Fruit fly (Drosophila melanogaster): Measurements from ENCODE around the gene Nsun5.

DNA sequence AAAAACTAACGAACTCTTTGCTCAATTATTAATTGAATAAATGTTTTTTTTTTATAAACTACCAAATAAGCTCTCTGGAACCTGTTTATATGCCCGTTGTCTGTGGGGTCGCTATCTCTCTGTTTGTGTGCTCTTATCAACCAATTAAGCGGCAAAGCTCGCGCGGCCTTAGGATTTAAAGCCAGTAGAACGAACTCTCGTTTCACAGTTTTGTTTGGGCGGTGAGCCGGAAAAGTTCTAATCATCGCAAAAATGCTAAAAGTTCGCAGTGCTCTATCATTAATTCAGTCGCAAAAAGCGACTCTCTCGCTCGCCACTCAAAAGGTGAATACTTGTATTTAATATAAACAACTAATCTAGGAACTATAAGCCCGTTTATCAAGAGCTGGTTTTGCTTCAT lies 27.1 kb downstream of the Nsun5 start, which contains the start of gene Cyp12a4:
- TF ChIP-seq Snoo (tag; optimal IDR thresholded peaks at IDR 0.05) (no peak), CG14655 (GFP tag; optimal IDR thresholded peaks at IDR 0.05) (no peak), rn (GFP tag; IDR thresholded peaks at IDR 0.05) (no peak), CG8301 (tag; optimal IDR thresholded peaks at IDR 0.05) (no peak), CG15710 (tag; optimal IDR thresholded peaks at IDR 0.05) (no peak), Ets98B (GFP tag; IDR thresholded peaks at IDR 0.05) (no peak), CG34367 (tag; optimal IDR thresholded peaks at IDR 0.05) (no peak), Pif1B (GFP tag; optimal IDR thresholded peaks at IDR 0.05) (no peak)
